Fruit fly (Drosophila melanogaster) whole organism, larva: ENCODE data around the gene CG42542.

Experiments used
- noc ChIP-seq: fragments of 200-800 bp; sonication (Bioruptor generic); optimal IDR thresholded peaks from 3 replicates; lab custom pipeline; 2019; ENCODE audit warnings: missing biosample characterization, mild to moderate bottlenecking, missing genetic modification characterization, moderate library complexity

CG42542 gene

dm6 chr3R:15218824-15219576, 22.6 kb downstream of the CG42542 start, which contains the start of the genes SIDL and CG12241:
SIDL (minus strand) TSS chr3R:15218874.
CG12241 (plus strand) TSS chr3R:15219256.
- TF ChIP-seq noc (tag; lab: Kevin White, UChicago) = peak; percentile 73

dm6 chr3R:15222973-15223372, 26.6 kb downstream of the CG42542 start, which contains the start of gene Polr2G:
Polr2G (minus strand) TSS chr3R:15223180.
- no peak for TF ChIP-seq noc (tag; lab: Kevin White, UChicago)

dm6 chr3R:15225279-15225730, 28.9 kb downstream of the CG42542 start, which contains the start of the genes CG31344 and Caf1-55:
CG31344 (minus strand) TSS chr3R:15225329.
Caf1-55 (plus strand) TSS chr3R:15225576.
- no peak for TF ChIP-seq noc (tag; lab: Kevin White, UChicago)

- peak; percentile 100 for TF ChIP-seq noc (tag; lab: Kevin White, UChicago)
Observed at dm6 chr3R:15229329-15229876, 33.0 kb downstream of the CG42542 start, which contains the start of the genes Art3 and mRpS10. Art3 (minus strand) TSS chr3R:15229408. mRpS10 (plus strand) TSS chr3R:15229665.

dm6 chr3R:15230285-15230684, 33.9 kb downstream of the CG42542 start, which contains the start of gene CG34316:
CG34316 (plus strand) TSS chr3R:15230585.
- TF ChIP-seq noc (tag; lab: Kevin White, UChicago) = no peak

dm6 chr3R:15231635-15232138, 35.3 kb downstream of the CG42542 start:
- TF ChIP-seq noc (tag; lab: Kevin White, UChicago) = no peak

- no peak for TF ChIP-seq noc (tag; lab: Kevin White, UChicago)
Observed at dm6 chr3R:15242186-15243045, 46.0 kb downstream of the CG42542 start, which contains the start of the genes tefu and Hsc70-4. tefu (minus strand) TSS chr3R:15242236. Hsc70-4 (plus strand) TSS chr3R:15242687.

dm6 chr3R:15243046-15243356, 46.6 kb downstream of the CG42542 start:
- TF ChIP-seq noc (tag; lab: Kevin White, UChicago) = no peak

dm6 chr3R:15243452-15243851, 47.1 kb downstream of the CG42542 start:
- no peak for TF ChIP-seq noc (tag; lab: Kevin White, UChicago)

dm6 chr3R:15246601-15247000, 50.2 kb downstream of the CG42542 start:
- TF ChIP-seq noc (tag; lab: Kevin White, UChicago) = peak; percentile 6

dm6 chr3R:15249037-15249436, 52.6 kb downstream of the CG42542 start, which contains the start of gene Amt:
Amt (minus strand) TSS chr3R:15249137.
- TF ChIP-seq noc (tag; lab: Kevin White, UChicago) = no peak

dm6 chr3R:15249735-15250134, 53.3 kb downstream of the CG42542 start, which contains the start of gene CG42404:
CG42404 (plus strand) TSS chr3R:15250094.
- no peak for TF ChIP-seq noc (tag; lab: Kevin White, UChicago)

- no peak for TF ChIP-seq noc (tag; lab: Kevin White, UChicago)
Observed at dm6 chr3R:15250454-15250853, 54.1 kb downstream of the CG42542 start.
